Worm (Caenorhabditis elegans): ENCODE data around the gene srsy-1.

Gene srsy-1

ce11 chrII:5105020-5105419 is 10.8 kb upstream of the srsy-1 start (continued):
- TF ChIP-seq nfya-1 (tag; optimal IDR thresholded peaks at IDR 0.05; ENCODE audit: borderline replicate concordance, insufficient read depth) (no peak), B0035.1 (tag; optimal IDR thresholded peaks at IDR 0.05) (peak; percentile 27), F10E7.11 (tag; optimal IDR thresholded peaks at IDR 0.05) (peak; percentile 79), ztf-25 (GFP tag; IDR thresholded peaks at IDR 0.05) (peak; percentile 92), B0019.2 (GFP tag; conservative IDR thresholded peaks at IDR 0.05) (peak; percentile 37; the same call in 1 of the 2 replicates), pbrm-1 (GFP tag; IDR thresholded peaks at IDR 0.05) (peak; percentile 85), tbx-9 (tag; optimal IDR thresholded peaks at IDR 0.05; ENCODE audit: borderline replicate concordance) (peak; percentile 79), tbp1 (GFP tag; optimal IDR thresholded peaks at IDR 0.05) (peak; percentile 98), tlf-1 (GFP tag; optimal IDR thresholded peaks at IDR 0.05) (peak; percentile 36), hmg-1.2 (GFP tag; IDR thresholded peaks at IDR 0.05) (peak; percentile 85), hlh-12 (tag; optimal IDR thresholded peaks at IDR 0.05) (peak; percentile 78), ztf-3 (GFP tag; optimal IDR thresholded peaks at IDR 0.05) (no peak), ceh-91 (GFP tag; IDR thresholded peaks at IDR 0.05) (no peak), madf-8 (GFP tag; conservative IDR thresholded peaks at IDR 0.05) (peak; percentile 24; the same call in 1 of the 2 replicates), bed-1 (GFP tag; IDR thresholded peaks at IDR 0.05) (peak; percentile 87; the same call in 1 of the 2 replicates), gei-17 (GFP tag; optimal IDR thresholded peaks at IDR 0.05) (peak; percentile 18), Y53F4B.3 (GFP tag; IDR thresholded peaks at IDR 0.05) (no peak), F22D6.2 (tag; optimal IDR thresholded peaks at IDR 0.05) (peak; percentile 54), die-1 (tag; optimal IDR thresholded peaks at IDR 0.05) (peak; percentile 95), fkh-3 (tag; optimal IDR thresholded peaks at IDR 0.05) (peak; percentile 85), Y56A3A.18 (GFP tag; IDR thresholded peaks at IDR 0.05) (peak; percentile 83; the same call in 1 of the 2 replicates), ets-4 (GFP tag; optimal IDR thresholded peaks at IDR 0.05) (peak; percentile 67), him-1 (tag; optimal IDR thresholded peaks at IDR 0.05) (peak; percentile 98), F52B5.7 (tag; optimal IDR thresholded peaks at IDR 0.05) (peak; percentile 82), sdz-38 (tag; optimal IDR thresholded peaks at IDR 0.05) (no peak), aptf-2 (GFP tag; conservative IDR thresholded peaks at IDR 0.05) (0 out of 2 replicates have a peak, but pooled peaks have one; percentile 56), ceh-58 (GFP tag; IDR thresholded peaks at IDR 0.05) (no peak), cebp-1 (GFP tag; IDR thresholded peaks at IDR 0.05) (no peak), cebp-1 (tag; optimal IDR thresholded peaks at IDR 0.05) (no peak), lin-54 (GFP tag; optimal IDR thresholded peaks at IDR 0.05) (peak; percentile 77), sea-2 (GFP tag; IDR thresholded peaks at IDR 0.05) (no peak), ztf-28 (GFP tag; IDR thresholded peaks at IDR 0.05) (no peak)

ce11 chrII:5109693-5110092 is 6.1 kb upstream of the srsy-1 start, which contains the start of gene F09C12.2:
Gene F09C12.2 (plus strand): TSS chrII:5110012.
- no peak for TF ChIP-seq ceh-58 (GFP tag; IDR thresholded peaks at IDR 0.05)
- TF ChIP-seq madf-3 (GFP tag; IDR thresholded peaks at IDR 0.05): no peak
- no peak for TF ChIP-seq aptf-2 (GFP tag; conservative IDR thresholded peaks at IDR 0.05)
- TF ChIP-seq ztf-25 (GFP tag; IDR thresholded peaks at IDR 0.05): no peak
- TF ChIP-seq lsl-1 (GFP tag; optimal IDR thresholded peaks at IDR 0.05): no peak
- no peak for TF ChIP-seq F57C9.4 (tag; optimal IDR thresholded peaks at IDR 0.05)
- TF ChIP-seq F55B11.4 (tag; optimal IDR thresholded peaks at IDR 0.05; ENCODE audit: borderline replicate concordance, insufficient read depth): no peak
- TF ChIP-seq unc-62 (GFP tag; optimal IDR thresholded peaks at IDR 0.05): no peak
- TF ChIP-seq T26A5.8 (tag; optimal IDR thresholded peaks at IDR 0.05): no peak
- no peak for TF ChIP-seq let-526 (GFP tag; IDR thresholded peaks at IDR 0.05)
- no peak for TF ChIP-seq snpc-3.4 (tag; optimal IDR thresholded peaks at IDR 0.05)
- TF ChIP-seq chd-7 (tag; optimal IDR thresholded peaks at IDR 0.05): no peak
- TF ChIP-seq B0336.3 (GFP tag; IDR thresholded peaks at IDR 0.05): no peak
- TF ChIP-seq snpc-1.3 (tag; optimal IDR thresholded peaks at IDR 0.05; ENCODE audit: insufficient read depth): no peak
- TF ChIP-seq F10E7.11 (tag; optimal IDR thresholded peaks at IDR 0.05): no peak
- TF ChIP-seq let-607 (tag; optimal IDR thresholded peaks at IDR 0.05): no peak
- TF ChIP-seq hrde-1 (tag; optimal IDR thresholded peaks at IDR 0.05; ENCODE audit: borderline replicate concordance): no peak
- TF ChIP-seq mel-28 (tag; optimal IDR thresholded peaks at IDR 0.05; ENCODE audit: borderline replicate concordance): no peak

Measured in whole organism, young adult.